Fruit fly (Drosophila melanogaster) S2 (cell line): Measurements from ENCODE around the gene CG15373.

ENCODE experiments used
- CG8478 ChIP-seq: fragments of >200 bp; optimal IDR thresholded peaks from 2 replicates; lab custom pipeline; 2018
- CTCF ChIP-seq, 2 experiments: fragments of >200 bp; optimal IDR thresholded peaks; 2 replicates each; lab custom pipeline; 2018

dm6 chrX:18092810-18093222 lies 49.0 kb downstream of the CG15373 start, which contains the start of gene RhoGAP16F:
- TF ChIP-seq CG8478 (lab: Kevin White, UChicago) = no peak
- no peak for TF ChIP-seq CTCF (optimal IDR thresholded peaks at IDR 0.05; lab: Kevin White, UChicago)
